Worm (Caenorhabditis elegans) whole organism, late embryonic: ENCODE results near the gene C10B5.3.
"Not testable (repeated sequence)": the region's sequence is repeated elsewhere in the genome, so short reads cannot be mapped to it uniquely, and the experiment has no call there.

Source experiments
- K02D7.2 ChIP-seq: sonication (generic microtip); optimal IDR thresholded peaks from 2 replicates; lab custom pipeline; 2017; ENCODE audit warnings: mild to moderate bottlenecking, missing genetic modification characterization, missing compliant biosample characterization
- T23F11.4 ChIP-seq: fragments of 200-800 bp; sonication (Bioruptor generic); optimal IDR thresholded peaks from 2 replicates; lab custom pipeline; 2018; ENCODE audit warnings: mild to moderate bottlenecking, missing genetic modification characterization, missing compliant biosample characterization
- ceh-19 ChIP-seq: fragments of 200-800 bp; sonication (Bioruptor generic); optimal IDR thresholded peaks from 2 replicates; lab custom pipeline; 2018; ENCODE audit warnings: mild to moderate bottlenecking, missing genetic modification characterization, missing compliant biosample characterization
- ceh-2 ChIP-seq: sonication (generic microtip); optimal IDR thresholded peaks from 2 replicates; lab custom pipeline; 2016; ENCODE audit warnings: missing genotype, missing genetic modification characterization, missing compliant biosample characterization
- ceh-31 ChIP-seq: sonication (generic microtip); optimal IDR thresholded peaks from 2 replicates; lab custom pipeline; 2016; ENCODE audit warnings: missing genetic modification characterization, missing compliant biosample characterization
- dmd-4 ChIP-seq: sonication (generic microtip); optimal IDR thresholded peaks from 2 replicates; lab custom pipeline; 2016; ENCODE audit warnings: borderline replicate concordance, missing genetic modification characterization, missing compliant biosample characterization
- elt-4 ChIP-seq: sonication (generic microtip); optimal IDR thresholded peaks from 2 replicates; lab custom pipeline; 2016; ENCODE audit warnings: missing genetic modification characterization, missing compliant biosample characterization
- eyg-1 ChIP-seq: sonication (generic microtip); optimal IDR thresholded peaks from 2 replicates; lab custom pipeline; 2016; ENCODE audit warnings: missing genotype, missing genetic modification characterization, missing compliant biosample characterization
- fax-1 ChIP-seq: sonication (generic microtip); optimal IDR thresholded peaks from 2 replicates; lab custom pipeline; 2016; ENCODE audit warnings: missing genotype, missing genetic modification characterization, missing compliant biosample characterization
- fkh-10 ChIP-seq: fragments of 150-350 bp; optimal IDR thresholded peaks from 2 replicates; lab custom pipeline; 2014; ENCODE audit warnings: missing biosample characterization, missing genetic modification reagents, missing genetic modification characterization
- hlh-13 ChIP-seq: fragments of 200-800 bp; sonication (Bioruptor generic); optimal IDR thresholded peaks from 2 replicates; lab custom pipeline; 2018; ENCODE audit warnings: mild to moderate bottlenecking, missing genetic modification characterization, missing compliant biosample characterization
- hlh-15 ChIP-seq: sonication (generic microtip); optimal IDR thresholded peaks from 2 replicates; lab custom pipeline; 2016; ENCODE audit warnings: missing genetic modification characterization, missing compliant biosample characterization
- lim-6 ChIP-seq: sonication (generic microtip); optimal IDR thresholded peaks from 2 replicates; lab custom pipeline; 2016; ENCODE audit warnings: missing genetic modification characterization, missing compliant biosample characterization
- madf-2 ChIP-seq: sonication (generic microtip); optimal IDR thresholded peaks from 2 replicates; lab custom pipeline; 2017; ENCODE audit warnings: missing genetic modification characterization, missing compliant biosample characterization
- mec-3 ChIP-seq: sonication (generic microtip); optimal IDR thresholded peaks from 2 replicates; lab custom pipeline; 2016; ENCODE audit warnings: borderline replicate concordance, missing genetic modification characterization, missing compliant biosample characterization
- nfya-1 ChIP-seq: sonication (generic microtip); optimal IDR thresholded peaks from 2 replicates; lab custom pipeline; 2017; ENCODE audit warnings: missing genetic modification characterization, mild to moderate bottlenecking, missing compliant biosample characterization, antibody characterized with exemption, moderate library complexity
- nhr-11 ChIP-seq: fragments of 150-350 bp; optimal IDR thresholded peaks from 2 replicates; lab custom pipeline; 2014; ENCODE audit warnings: missing biosample characterization, missing genetic modification characterization
- nhr-232 ChIP-seq: sonication (generic microtip); optimal IDR thresholded peaks from 2 replicates; lab custom pipeline; 2016; ENCODE audit warnings: missing genetic modification characterization, missing compliant biosample characterization
- pag-3 ChIP-seq: sonication (generic microtip); optimal IDR thresholded peaks from 2 replicates; lab custom pipeline; 2016; ENCODE audit warnings: missing compliant biosample characterization, missing genetic modification characterization, borderline replicate concordance
- pha-2 ChIP-seq: sonication (generic microtip); optimal IDR thresholded peaks from 2 replicates; lab custom pipeline; 2017; ENCODE audit warnings: mild to moderate bottlenecking, missing genetic modification characterization, missing compliant biosample characterization
- pros-1 ChIP-seq: fragments of 150-350 bp; optimal IDR thresholded peaks from 2 replicates; lab custom pipeline; 2014; ENCODE audit warnings: missing biosample characterization, missing genetic modification reagents, missing genetic modification characterization
- ref-2 ChIP-seq: sonication (generic microtip); optimal IDR thresholded peaks from 2 replicates; lab custom pipeline; 2016; ENCODE audit warnings: missing genetic modification characterization, missing compliant biosample characterization
- sox-2 ChIP-seq: fragments of 200-800 bp; sonication (Bioruptor generic); IDR thresholded peaks from 2 replicates; pipeline ENCODE4 v1.3.6; 2022; ENCODE audit warnings: missing genetic modification reagents, missing genetic modification characterization, missing compliant biosample characterization
- tbx-2 ChIP-seq: sonication (generic microtip); optimal IDR thresholded peaks from 2 replicates; lab custom pipeline; 2016; ENCODE audit warnings: missing genetic modification characterization, missing compliant biosample characterization
- tbx-7 ChIP-seq: sonication (generic microtip); optimal IDR thresholded peaks from 2 replicates; lab custom pipeline; 2016; ENCODE audit warnings: missing genotype, missing genetic modification characterization, missing compliant biosample characterization
- ttx-3 ChIP-seq: sonication (generic microtip); optimal IDR thresholded peaks from 2 replicates; lab custom pipeline; 2016; ENCODE audit warnings: missing genetic modification reagents, missing genetic modification characterization, missing compliant biosample characterization
- unc-3 ChIP-seq, 2 experiments: fragments of 200-800 bp in 1 of 2; sonication (Bioruptor generic) in 1 of 2; sonication (generic microtip) in 1 of 2; conservative IDR thresholded peaks in 1 of 2; optimal IDR thresholded peaks in 1 of 2; 2 replicates each; pipeline versions ENCODE4 v1.3.6 to Lab custom; 2016 to 2022; ENCODE audit warnings: missing compliant biosample characterization in 2 of 2, missing genetic modification characterization in 2 of 2, missing genetic modification reagents in 1 of 2
- unc-42 ChIP-seq: sonication (generic microtip); optimal IDR thresholded peaks from 2 replicates; lab custom pipeline; 2016; ENCODE audit warnings: missing genotype, missing genetic modification characterization, missing compliant biosample characterization
- unc-86 ChIP-seq: sonication (generic microtip); optimal IDR thresholded peaks from 2 replicates; lab custom pipeline; 2016; ENCODE audit warnings: missing genetic modification characterization, missing compliant biosample characterization
- zip-5 ChIP-seq: sonication (generic microtip); optimal IDR thresholded peaks from 2 replicates; lab custom pipeline; 2016; ENCODE audit warnings: missing genetic modification characterization, missing compliant biosample characterization
- ztf-16 ChIP-seq: sonication (generic microtip); optimal IDR thresholded peaks from 2 replicates; lab custom pipeline; 2017; ENCODE audit warnings: missing genetic modification characterization, missing compliant biosample characterization

Gene C10B5.3

ce11 chrV:8537031-8537430 lies 50.9 kb downstream of the C10B5.3 start, which contains the start of gene otpl-4:
otpl-4 (plus strand) TSS chrV:8537331.
- TF ChIP-seq hlh-15 (tag; lab: Kevin White, UChicago): no peak
- no peak for TF ChIP-seq pag-3 (tag; lab: Kevin White, UChicago)
- TF ChIP-seq mec-3 (tag; lab: Kevin White, UChicago): no peak
- TF ChIP-seq pha-2 (tag; lab: Kevin White, UChicago): no peak
- no peak for TF ChIP-seq tbx-2 (tag; lab: Kevin White, UChicago)
- TF ChIP-seq pros-1: no peak
- no peak for TF ChIP-seq unc-86
- TF ChIP-seq madf-2: no peak
- TF ChIP-seq fax-1 (tag; lab: Kevin White, UChicago): no peak
- no peak for TF ChIP-seq lim-6 (tag; lab: Kevin White, UChicago)
- TF ChIP-seq dmd-4: no peak
- no peak for TF ChIP-seq K02D7.2
- no peak for TF ChIP-seq hlh-13 (GFP tag; lab: Kevin White, UChicago)
- TF ChIP-seq ttx-3 (tag; lab: Kevin White, UChicago): no peak
- no peak for TF ChIP-seq nhr-232 (tag; lab: Kevin White, UChicago)
- no peak for TF ChIP-seq nhr-11
- TF ChIP-seq elt-4 (tag; lab: Kevin White, UChicago): no peak

- TF ChIP-seq nfya-1 (tag; lab: Kevin White, UChicago) (no peak), T23F11.4 (GFP tag; lab: Kevin White, UChicago) (no peak), ceh-2 (no peak), pros-1 (no peak), zip-5 (tag; lab: Kevin White, UChicago) (no peak), ztf-16 (tag; lab: Kevin White, UChicago) (no peak)
These were observed 51.8 kb downstream of the C10B5.3 start, which contains the start of gene his-39 for ce11 chrV:8536213-8536612. his-39 (plus strand) TSS chrV:8536513.

ce11 chrV:8534534-8535283 lies 53.3 kb downstream of the C10B5.3 start, which contains the start of the genes his-6 and his-5:
his-6 (minus strand) TSS chrV:8534977.
his-5 (plus strand) TSS chrV:8535214.
- TF ChIP-seq sox-2 (GFP tag; lab: Robert Waterston, UW) (peak; percentile 30), ref-2 (tag; lab: Kevin White, UChicago) (peak; percentile 51), ceh-31 (tag; lab: Kevin White, UChicago) (peak; percentile 52), unc-3 (GFP tag; conservative IDR thresholded peaks at IDR 0.05; lab: Robert Waterston, UW) (peak; percentile 61)
- not testable (repeated sequence) for TF ChIP-seq unc-3 (tag; optimal IDR thresholded peaks at IDR 0.05; lab: Kevin White, UChicago)

- TF ChIP-seq eyg-1 (tag; lab: Kevin White, UChicago) (no peak), fax-1 (tag; lab: Kevin White, UChicago) (no peak), ceh-19 (no peak), lim-6 (tag; lab: Kevin White, UChicago) (no peak), ceh-31 (tag; lab: Kevin White, UChicago) (no peak), unc-42 (tag; lab: Kevin White, UChicago) (no peak), T23F11.4 (GFP tag; lab: Kevin White, UChicago) (no peak), zip-5 (tag; lab: Kevin White, UChicago) (no peak), tbx-7 (tag; lab: Kevin White, UChicago) (no peak), K02D7.2 (no peak), fkh-10 (GFP tag; lab: Kevin White, UChicago) (no peak)
These were observed 54.1 kb downstream of the C10B5.3 start for ce11 chrV:8533916-8534315.
